Worm (Caenorhabditis elegans): ENCODE data around the gene Y41C4A.12.

ce11 chrIII:11706665-11707064 lies 19.8 kb downstream of the Y41C4A.12 start, which contains the start of gene col-96:
- no peak for TF ChIP-seq ama-1 (optimal IDR thresholded peaks at IDR 0.05)
- no peak for TF ChIP-seq ceh-36 (tag; optimal IDR thresholded peaks at IDR 0.05)
- no peak for TF ChIP-seq hmbx-1 (tag; optimal IDR thresholded peaks at IDR 0.05)
- TF ChIP-seq F13C5.2 (tag; optimal IDR thresholded peaks at IDR 0.05): no peak
- no peak for TF ChIP-seq hmg-4 (GFP tag; optimal IDR thresholded peaks at IDR 0.05)
- no peak for TF ChIP-seq aly-1 (tag; optimal IDR thresholded peaks at IDR 0.05)
